Fruit fly (Drosophila melanogaster) whole organism, prepupa: ENCODE measurements around the gene beta4GalT7.
A peak's percentile ranks its signal among the peaks of the same experiment; 100 is the strongest.

Experiments used
- Blimp-1 ChIP-seq: fragments of 200-800 bp; sonication (Bioruptor generic); optimal IDR thresholded peaks from 3 replicates; lab custom pipeline; 2017; ENCODE audit warnings: missing biosample characterization, missing genetic modification characterization, mild to moderate bottlenecking, moderate library complexity, missing genetic modification reagents
- CG10631 ChIP-seq: fragments of 200-800 bp; sonication (Bioruptor generic); optimal IDR thresholded peaks from 2 replicates; lab custom pipeline; 2016; ENCODE audit warnings: missing biosample characterization, missing genetic modification characterization
- CG11294 ChIP-seq: fragments of 200-800 bp; sonication (Bioruptor generic); IDR thresholded peaks from 2 replicates; pipeline ENCODE4 v1.3.6; 2022; ENCODE audit warnings: missing biosample characterization, missing genetic modification characterization
- CG11762 ChIP-seq: fragments of 200-800 bp; sonication (Bioruptor generic); optimal IDR thresholded peaks from 3 replicates; lab custom pipeline; 2016; ENCODE audit warnings: missing biosample characterization, missing genetic modification characterization; ENCODE audit not compliant: insufficient read depth
- CG15336 ChIP-seq: fragments of 200-800 bp; sonication (Bioruptor generic); IDR thresholded peaks from 2 replicates; pipeline ENCODE4 v1.3.6; 2022; ENCODE audit warnings: missing biosample characterization, missing genetic modification characterization
- CG3032 ChIP-seq: fragments of 200-800 bp; optimal IDR thresholded peaks from 2 replicates; lab custom pipeline; 2019; ENCODE audit warnings: missing biosample characterization, mild to moderate bottlenecking, missing genetic modification characterization, moderate library complexity
- CG31627 ChIP-seq: fragments of 200-800 bp; sonication (Bioruptor generic); optimal IDR thresholded peaks from 3 replicates; lab custom pipeline; 2016; ENCODE audit warnings: missing biosample characterization, missing genetic modification characterization
- CG32006 ChIP-seq: fragments of 200-800 bp; sonication (Bioruptor generic); optimal IDR thresholded peaks from 3 replicates; lab custom pipeline; 2017; ENCODE audit warnings: missing biosample characterization, mild to moderate bottlenecking, missing genetic modification characterization
- CG3919 ChIP-seq: fragments of 200-800 bp; sonication (Bioruptor generic); optimal IDR thresholded peaks from 3 replicates; lab custom pipeline; 2016; ENCODE audit warnings: missing biosample characterization, missing genetic modification characterization
- CG4318 ChIP-seq: fragments of 200-800 bp; sonication (Bioruptor generic); optimal IDR thresholded peaks from 3 replicates; lab custom pipeline; 2017; ENCODE audit warnings: missing biosample characterization, mild to moderate bottlenecking, missing genetic modification characterization
- CG6163 ChIP-seq: fragments of 200-800 bp; sonication (Bioruptor generic); IDR thresholded peaks from 3 replicates; pipeline ENCODE4 v1.3.6; 2022; ENCODE audit warnings: missing biosample characterization, missing genetic modification characterization
- CG6276 ChIP-seq: fragments of 200-800 bp; sonication (Bioruptor generic); optimal IDR thresholded peaks from 2 replicates; lab custom pipeline; 2017; ENCODE audit warnings: missing biosample characterization, mild to moderate bottlenecking, missing genetic modification characterization
- CG6854 ChIP-seq: fragments of 200-800 bp; sonication (Bioruptor generic); optimal IDR thresholded peaks from 2 replicates; lab custom pipeline; 2017; ENCODE audit warnings: missing biosample characterization, mild to moderate bottlenecking, missing genetic modification characterization
- CG7368 ChIP-seq: fragments of 200-800 bp; sonication (Bioruptor generic); optimal IDR thresholded peaks from 3 replicates; lab custom pipeline; 2016; ENCODE audit warnings: missing biosample characterization, missing genetic modification characterization
- CG8319 ChIP-seq: fragments of 200-800 bp; sonication (Bioruptor generic); optimal IDR thresholded peaks from 3 replicates; lab custom pipeline; 2016; ENCODE audit warnings: missing biosample characterization, missing genetic modification characterization
- CG9139 ChIP-seq: fragments of 200-800 bp; sonication (Bioruptor generic); optimal IDR thresholded peaks from 3 replicates; lab custom pipeline; 2017; ENCODE audit warnings: missing biosample characterization, mild to moderate bottlenecking, missing genetic modification characterization
- Eip75B ChIP-seq: fragments of 200-800 bp; sonication (Bioruptor generic); optimal IDR thresholded peaks from 3 replicates; lab custom pipeline; 2016; ENCODE audit warnings: missing biosample characterization, missing genetic modification characterization
- Eip78C ChIP-seq: fragments of 200-800 bp; sonication (Bioruptor generic); peaks from one replicate; lab custom pipeline; 2016; ENCODE audit warnings: missing biosample characterization, missing genetic modification characterization
- Ets21C ChIP-seq: fragments of 200-800 bp; sonication (Bioruptor generic); optimal IDR thresholded peaks from 3 replicates; lab custom pipeline; 2016; ENCODE audit warnings: missing biosample characterization, missing genetic modification characterization
- Ets96B ChIP-seq: fragments of 200-800 bp; optimal IDR thresholded peaks from 2 replicates; lab custom pipeline; 2019; ENCODE audit warnings: missing biosample characterization, mild to moderate bottlenecking, missing genetic modification characterization, moderate library complexity
- Gug ChIP-seq: fragments of 200-800 bp; sonication (Bioruptor generic); IDR thresholded peaks from 2 replicates; pipeline ENCODE4 v1.3.6; 2022; ENCODE audit warnings: missing biosample characterization, missing genetic modification characterization
- Hr4 ChIP-seq: fragments of 200-800 bp; sonication (Bioruptor generic); optimal IDR thresholded peaks from 3 replicates; lab custom pipeline; 2016; ENCODE audit warnings: missing biosample characterization, missing genetic modification characterization
- Lpt ChIP-seq: fragments of 200-800 bp; sonication (Bioruptor generic); optimal IDR thresholded peaks from 3 replicates; lab custom pipeline; 2016; ENCODE audit warnings: missing biosample characterization, missing genetic modification characterization
- OdsH ChIP-seq: fragments of 200-800 bp; sonication (Bioruptor generic); optimal IDR thresholded peaks from 3 replicates; lab custom pipeline; 2016; ENCODE audit warnings: missing biosample characterization, missing genetic modification characterization
- Smox ChIP-seq: fragments of 200-800 bp; sonication (Bioruptor generic); optimal IDR thresholded peaks from 3 replicates; lab custom pipeline; 2016; ENCODE audit warnings: missing biosample characterization, missing genetic modification characterization
- Sox14 ChIP-seq: fragments of 200-800 bp; sonication (Bioruptor generic); optimal IDR thresholded peaks from 3 replicates; lab custom pipeline; 2016; ENCODE audit warnings: missing biosample characterization, missing genetic modification characterization
- achi ChIP-seq: fragments of 200-800 bp; sonication (Bioruptor generic); optimal IDR thresholded peaks from 3 replicates; lab custom pipeline; 2016; ENCODE audit warnings: missing biosample characterization, missing genetic modification characterization
- acj6 ChIP-seq: fragments of 200-800 bp; sonication (Bioruptor generic); optimal IDR thresholded peaks from 3 replicates; lab custom pipeline; 2016; ENCODE audit warnings: missing biosample characterization, missing genetic modification characterization
- dac ChIP-seq: fragments of 200-800 bp; sonication (Bioruptor generic); optimal IDR thresholded peaks from 2 replicates; lab custom pipeline; 2017; ENCODE audit warnings: missing biosample characterization, mild to moderate bottlenecking, missing genetic modification characterization
- dsx ChIP-seq: fragments of 200-800 bp; optimal IDR thresholded peaks from 3 replicates; lab custom pipeline; 2019; ENCODE audit warnings: missing biosample characterization, mild to moderate bottlenecking, missing genetic modification characterization, moderate library complexity; ENCODE audit not compliant: poor library complexity, severe bottlenecking
- eg ChIP-seq: fragments of 200-800 bp; sonication (Bioruptor generic); IDR thresholded peaks from 3 replicates; pipeline ENCODE4 v1.3.6; 2022; ENCODE audit warnings: missing biosample characterization, missing genetic modification characterization
- esn ChIP-seq: fragments of 200-800 bp; sonication (Bioruptor generic); optimal IDR thresholded peaks from 2 replicates; lab custom pipeline; 2016; ENCODE audit warnings: missing biosample characterization, mild to moderate bottlenecking, missing genetic modification characterization, moderate library complexity
- fd59A ChIP-seq: fragments of 200-800 bp; sonication (Bioruptor generic); optimal IDR thresholded peaks from 2 replicates; lab custom pipeline; 2017; ENCODE audit warnings: missing biosample characterization, mild to moderate bottlenecking, missing genetic modification characterization, missing genetic modification reagents
- fd85E ChIP-seq: fragments of 200-800 bp; sonication (Bioruptor generic); optimal IDR thresholded peaks from 3 replicates; lab custom pipeline; 2016; ENCODE audit warnings: missing biosample characterization, missing genetic modification characterization
- lz ChIP-seq: fragments of 200-800 bp; sonication (Bioruptor generic); optimal IDR thresholded peaks from 3 replicates; lab custom pipeline; 2016; ENCODE audit warnings: missing biosample characterization, missing genetic modification characterization
- net ChIP-seq: fragments of 200-800 bp; sonication (Bioruptor generic); optimal IDR thresholded peaks from 3 replicates; lab custom pipeline; 2016; ENCODE audit warnings: missing biosample characterization, missing genetic modification characterization
- pdm3 ChIP-seq: fragments of 200-800 bp; sonication (Bioruptor generic); optimal IDR thresholded peaks from 3 replicates; lab custom pipeline; 2016; ENCODE audit warnings: missing biosample characterization, missing genetic modification characterization
- spab ChIP-seq: fragments of 200-800 bp; sonication (Bioruptor generic); optimal IDR thresholded peaks from 2 replicates; lab custom pipeline; 2017; ENCODE audit warnings: missing biosample characterization, mild to moderate bottlenecking, missing genetic modification characterization, missing genetic modification reagents
- svp ChIP-seq: fragments of 200-800 bp; sonication (Bioruptor generic); peaks from one replicate; lab custom pipeline; 2016; ENCODE audit warnings: missing biosample characterization, missing genetic modification characterization
- topi ChIP-seq: fragments of 200-800 bp; sonication (Bioruptor generic); optimal IDR thresholded peaks from 3 replicates; lab custom pipeline; 2016; ENCODE audit warnings: missing biosample characterization, missing genetic modification characterization
- vri ChIP-seq: fragments of 200-800 bp; sonication (Bioruptor generic); optimal IDR thresholded peaks from 3 replicates; lab custom pipeline; 2016; ENCODE audit warnings: missing biosample characterization, mild to moderate bottlenecking, missing genetic modification characterization

Gene beta4GalT7

DNA sequence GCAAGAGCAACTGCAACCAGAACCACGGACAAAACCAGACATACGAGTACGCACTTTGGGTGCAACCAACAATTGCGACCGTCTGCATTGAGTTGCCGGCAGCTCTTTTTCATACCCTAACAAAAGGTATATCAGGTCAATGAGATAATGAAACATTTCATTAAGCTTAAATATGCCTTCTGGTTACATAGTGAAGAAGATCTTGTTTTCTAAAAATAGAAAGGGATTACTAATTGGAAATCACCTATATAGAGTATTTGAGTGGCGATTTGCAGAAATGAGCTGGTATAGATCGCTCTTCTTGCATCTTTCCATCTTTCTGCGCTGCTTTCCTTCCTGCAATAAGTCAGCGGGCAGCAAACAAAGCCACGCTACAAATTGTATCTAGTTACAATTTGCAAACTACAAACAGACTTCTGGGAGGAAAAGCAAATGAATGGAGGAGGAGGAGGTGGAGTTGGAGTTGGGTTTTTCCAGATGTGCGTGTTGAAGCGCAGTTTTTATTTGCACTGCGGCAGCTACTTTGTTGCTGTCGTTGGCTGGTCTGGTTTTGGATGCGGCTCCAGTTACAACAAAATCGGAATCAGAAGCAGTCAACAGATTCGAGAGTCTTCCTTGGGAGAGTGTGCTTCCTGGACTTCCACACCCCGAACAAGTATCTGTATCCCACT, 48.2 kb upstream of the beta4GalT7 start (continued):
- TF ChIP-seq Blimp-1 (GFP tag; lab: Kevin White, UChicago) (peak; percentile 18), vri (GFP tag; lab: Kevin White, UChicago) (peak; percentile 27), svp (GFP tag; lab: Kevin White, UChicago) (peak; percentile 91), fd59A (GFP tag; lab: Kevin White, UChicago) (peak; percentile 80), Ets96B (tag; lab: Kevin White, UChicago) (peak; percentile 79), achi (GFP tag; lab: Kevin White, UChicago) (peak; percentile 91), Eip75B (GFP tag; lab: Kevin White, UChicago) (peak; percentile 76), CG3032 (tag; lab: Kevin White, UChicago) (peak; percentile 86), dac (GFP tag; lab: Kevin White, UChicago) (peak; percentile 70), eg (GFP tag; lab: Robert Waterston, UW) (peak; percentile 93), fd85E (GFP tag; lab: Kevin White, UChicago) (peak; percentile 44), CG6854 (GFP tag; lab: Kevin White, UChicago) (peak; percentile 58), CG6163 (peak; percentile 84)

DNA sequence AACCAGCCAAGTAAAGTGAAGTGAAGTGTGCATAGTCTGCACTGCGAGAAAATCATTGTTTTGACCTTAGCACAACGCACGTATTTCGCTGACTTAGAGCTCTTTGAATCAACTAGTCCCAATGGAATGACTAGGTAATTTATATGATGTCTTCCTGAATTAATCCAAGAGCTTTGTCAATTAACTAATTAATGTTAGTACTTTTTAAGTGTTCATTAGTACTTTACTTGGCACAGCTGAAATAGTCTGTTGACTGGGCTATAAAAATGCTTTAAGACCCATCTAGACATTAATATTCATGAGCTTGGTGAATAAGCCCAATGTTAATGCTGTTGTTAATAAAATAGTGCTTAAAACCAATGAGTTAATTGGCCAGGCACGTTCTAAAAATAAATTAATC, 46.9 kb upstream of the beta4GalT7 start:
- TF ChIP-seq eg (GFP tag; lab: Robert Waterston, UW) (no peak), CG7368 (no peak), Sox14 (GFP tag; lab: Kevin White, UChicago) (no peak), CG32006 (GFP tag; lab: Kevin White, UChicago) (peak; percentile 57), CG8319 (no peak), CG9139 (no peak), spab (GFP tag; lab: Kevin White, UChicago) (no peak), fd59A (GFP tag; lab: Kevin White, UChicago) (no peak), CG11762 (peak; percentile 13), CG6276 (GFP tag; lab: Kevin White, UChicago) (peak; percentile 14), CG15336 (no peak), Ets21C (peak; percentile 2), CG10631 (GFP tag; lab: Kevin White, UChicago) (peak; percentile 24), OdsH (GFP tag; lab: Kevin White, UChicago) (peak; percentile 7), pdm3 (peak; percentile 27), Hr4 (peak; percentile 48), Eip78C (GFP tag; lab: Kevin White, UChicago) (peak; percentile 74), net (peak; percentile 35), CG6163 (no peak), CG3919 (peak; percentile 25), Gug (no peak), dsx (GFP tag; lab: Kevin White, UChicago) (no peak), Lpt (GFP tag; lab: Kevin White, UChicago) (no peak), esn (GFP tag; lab: Kevin White, UChicago) (peak; percentile 35), topi (GFP tag; lab: Kevin White, UChicago) (peak; percentile 25), CG11294 (GFP tag; lab: Robert Waterston, UW) (no peak), CG31627 (GFP tag; lab: Kevin White, UChicago) (no peak), CG3032 (tag; lab: Kevin White, UChicago) (no peak), Smox (peak; percentile 14), svp (GFP tag; lab: Kevin White, UChicago) (peak; percentile 56), fd85E (GFP tag; lab: Kevin White, UChicago) (no peak), vri (GFP tag; lab: Kevin White, UChicago) (no peak), Blimp-1 (GFP tag; lab: Kevin White, UChicago) (no peak), CG4318 (GFP tag; lab: Kevin White, UChicago) (peak; percentile 42), Eip75B (GFP tag; lab: Kevin White, UChicago) (peak; percentile 22), lz (GFP tag; lab: Kevin White, UChicago) (no peak), acj6 (peak; percentile 3)
